Fruit fly (Drosophila melanogaster): ENCODE measurements around the gene yellow-k.

The yellow-k gene

DNA sequence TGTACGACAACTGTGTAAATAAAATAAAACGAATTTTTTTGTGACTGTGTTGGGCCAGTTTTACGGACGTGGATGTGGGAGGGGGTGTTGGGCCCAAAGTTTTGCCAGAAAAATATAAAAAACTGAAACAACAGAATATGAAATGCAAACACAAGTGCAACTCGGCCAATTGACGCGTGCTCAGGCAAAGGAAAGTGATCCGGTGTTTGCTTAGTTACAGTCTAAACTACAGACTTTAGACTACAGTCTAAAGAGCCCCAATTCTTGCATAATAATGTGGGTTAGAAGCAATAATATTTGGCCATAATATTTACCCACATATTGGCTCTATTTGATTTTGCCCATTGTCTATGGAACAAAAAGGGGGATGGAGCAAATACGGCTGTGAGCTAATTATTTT, 28.4 kb downstream of the yellow-k start (continued):
- TF ChIP-seq pan (optimal IDR thresholded peaks at IDR 0.05) (no peak), psq (GFP tag; optimal IDR thresholded peaks at IDR 0.05) (no peak), Jra (GFP tag; optimal IDR thresholded peaks at IDR 0.05) (no peak), Hr83 (GFP tag; optimal IDR thresholded peaks at IDR 0.05; ENCODE audit: poor library complexity, severe bottlenecking) (peak; percentile 42), sage (GFP tag; optimal IDR thresholded peaks at IDR 0.05) (no peak), HLH106 (tag; optimal IDR thresholded peaks at IDR 0.05) (no peak), GATAd (GFP tag; optimal IDR thresholded peaks at IDR 0.05) (no peak), brk (GFP tag; optimal IDR thresholded peaks at IDR 0.05) (peak; percentile 13), Dif (GFP tag; optimal IDR thresholded peaks at IDR 0.05; ENCODE audit: partially characterized antibody) (no peak)

DNA sequence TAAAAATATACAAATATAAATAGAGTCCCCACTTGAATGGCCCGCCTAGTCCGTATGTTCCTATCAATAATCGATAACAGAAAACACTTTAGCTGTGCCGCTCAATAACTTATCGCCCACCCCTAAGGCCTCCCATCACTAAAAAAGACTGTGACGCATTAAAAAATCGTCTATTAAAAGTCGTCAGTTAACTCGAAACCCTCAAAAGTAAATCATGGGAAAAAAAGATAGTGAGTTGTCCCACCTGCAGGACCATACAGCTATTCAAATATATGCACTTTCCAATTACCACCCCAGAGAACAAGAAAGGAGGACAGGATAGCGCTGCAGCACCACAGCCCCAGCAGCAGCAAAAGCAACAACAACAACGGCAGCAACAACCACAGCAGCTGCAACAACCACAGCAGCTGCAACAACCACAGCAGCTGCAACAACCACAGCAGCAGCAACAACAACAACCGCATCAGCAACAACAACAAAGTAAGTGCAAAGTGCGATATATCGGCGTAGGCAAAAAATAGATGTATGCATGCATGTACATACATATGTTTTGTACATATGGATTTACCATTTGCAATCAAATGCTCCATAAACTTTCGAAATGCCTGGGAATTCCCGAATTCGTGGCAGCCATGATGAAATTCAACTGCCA, 33.7 kb downstream of the yellow-k start, which contains the start of gene AGO2:
TSS of gene AGO2 (plus strand) at position 121 of the 652 bp plus-strand sequence.
- TF ChIP-seq Mio (GFP tag; optimal IDR thresholded peaks at IDR 0.05) (no peak), h (GFP tag; optimal IDR thresholded peaks at IDR 0.05) (peak; percentile 24), HLH106 (tag; optimal IDR thresholded peaks at IDR 0.05) (peak; percentile 13), N (GFP tag; optimal IDR thresholded peaks at IDR 0.05) (no peak), woc (GFP tag; optimal IDR thresholded peaks at IDR 0.05) (no peak), sage (GFP tag; optimal IDR thresholded peaks at IDR 0.05) (peak; percentile 35), CG9705 (GFP tag; optimal IDR thresholded peaks at IDR 0.05) (no peak), dl (GFP tag; optimal IDR thresholded peaks at IDR 0.05; ENCODE audit: insufficient read depth in 1 of 2, partially characterized antibody in 2 of 2) (peak in 1 of 2 experiments; percentile 7), CrebA (GFP tag; optimal IDR thresholded peaks at IDR 0.05; ENCODE audit: borderline replicate concordance) (no peak), pan (optimal IDR thresholded peaks at IDR 0.05) (no peak), psq (GFP tag; optimal IDR thresholded peaks at IDR 0.05) (no peak), fru (GFP tag; optimal IDR thresholded peaks at IDR 0.05) (peak; percentile 27), ey (GFP tag; optimal IDR thresholded peaks at IDR 0.05) (no peak), usp (GFP tag; optimal IDR thresholded peaks at IDR 0.05) (no peak), Rel (GFP tag; optimal IDR thresholded peaks at IDR 0.05) (no peak), Rel (tag; optimal IDR thresholded peaks at IDR 0.05) (peak; percentile 100), Hr83 (GFP tag; optimal IDR thresholded peaks at IDR 0.05; ENCODE audit: poor library complexity, severe bottlenecking) (peak; percentile 54), Myc (optimal IDR thresholded peaks at IDR 0.05) (peak; percentile 36), br (GFP tag; optimal IDR thresholded peaks at IDR 0.05) (peak; percentile 45), Jra (GFP tag; optimal IDR thresholded peaks at IDR 0.05) (peak; percentile 76), Hnf4 (GFP tag; optimal IDR thresholded peaks at IDR 0.05) (peak; percentile 65), Dfd (GFP tag; optimal IDR thresholded peaks at IDR 0.05) (peak; percentile 79), Sp1 (GFP tag; optimal IDR thresholded peaks at IDR 0.05) (peak; percentile 56)

DNA sequence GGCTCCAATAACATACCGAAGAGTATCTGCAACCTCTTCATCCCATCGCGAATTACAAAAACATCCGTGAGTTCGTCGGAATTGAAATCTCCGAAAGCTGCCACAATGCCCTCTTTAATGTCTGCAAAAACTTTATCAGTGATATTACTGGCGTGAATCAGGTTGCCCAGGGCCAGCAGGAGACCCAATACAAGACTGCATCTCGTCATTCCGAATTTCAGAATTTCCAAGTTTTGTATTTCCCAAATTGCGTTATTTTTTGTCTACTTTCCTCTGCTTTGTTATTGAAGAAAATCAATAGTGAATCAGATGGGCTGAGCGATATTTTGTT, 42.3 kb downstream of the yellow-k start:
- no peak for TF ChIP-seq Rel (GFP tag; optimal IDR thresholded peaks at IDR 0.05)
- peak; percentile 45 for TF ChIP-seq Rel (tag; optimal IDR thresholded peaks at IDR 0.05)
- no peak for TF ChIP-seq CG9705 (GFP tag; optimal IDR thresholded peaks at IDR 0.05)

DNA sequence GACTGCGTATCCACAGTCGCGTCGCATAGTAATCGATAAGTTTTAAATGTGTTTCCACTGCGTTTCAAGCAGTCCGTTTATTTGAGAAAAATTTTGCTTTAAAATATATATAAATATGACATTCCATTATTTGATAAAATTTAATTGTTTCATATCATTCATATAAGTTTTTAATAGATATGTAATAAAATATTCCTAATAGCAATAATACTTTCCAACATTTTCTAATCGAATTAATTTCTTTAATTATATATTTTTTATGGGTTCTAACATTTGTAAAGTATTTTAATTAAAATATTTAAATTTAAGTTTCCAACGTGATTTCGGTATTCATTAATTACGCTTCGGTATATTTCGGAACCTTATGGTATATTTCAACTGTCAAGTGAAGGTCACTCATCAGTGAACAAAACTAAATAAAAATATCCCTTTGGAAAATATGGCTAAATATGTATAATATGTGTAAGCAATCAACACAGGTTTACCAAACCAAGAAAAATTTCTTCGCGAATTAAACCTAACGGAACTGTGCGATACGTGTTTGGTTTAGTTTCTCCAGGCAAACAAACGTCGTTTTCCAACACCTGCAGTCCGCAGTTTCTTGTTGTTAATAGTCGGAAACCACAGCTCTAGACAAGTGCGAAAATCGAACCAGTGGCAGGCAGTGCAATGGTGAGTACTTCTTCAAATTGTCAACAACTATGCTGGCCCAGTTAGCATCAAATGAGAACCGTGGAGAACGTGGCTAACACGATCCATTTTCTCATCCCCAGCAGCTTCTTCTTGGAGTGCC, 42.8 kb downstream of the yellow-k start, which contains the start of the genes CG7739 and SCCRO:
TSS of gene CG7739 (minus strand) at position 8 of the 793 bp plus-strand sequence.
TSS of gene SCCRO (plus strand) at position 370 of the 793 bp plus-strand sequence.
- TF ChIP-seq jim (GFP tag; optimal IDR thresholded peaks at IDR 0.05) (peak; percentile 45), HLH106 (tag; optimal IDR thresholded peaks at IDR 0.05) (peak; percentile 70), br (GFP tag; optimal IDR thresholded peaks at IDR 0.05) (peak; percentile 30), OdsH (GFP tag; optimal IDR thresholded peaks at IDR 0.05) (peak; percentile 22), lola (GFP tag; optimal IDR thresholded peaks at IDR 0.05) (no peak), brk (GFP tag; optimal IDR thresholded peaks at IDR 0.05) (no peak), dmrt93B (GFP tag; optimal IDR thresholded peaks at IDR 0.05) (no peak), GATAd (GFP tag; optimal IDR thresholded peaks at IDR 0.05) (no peak), Jra (GFP tag; optimal IDR thresholded peaks at IDR 0.05) (no peak), Hnf4 (GFP tag; optimal IDR thresholded peaks at IDR 0.05) (peak; percentile 69), psq (GFP tag; optimal IDR thresholded peaks at IDR 0.05) (peak; percentile 38), sage (GFP tag; optimal IDR thresholded peaks at IDR 0.05) (no peak), pan (optimal IDR thresholded peaks at IDR 0.05) (no peak), sv (GFP tag; optimal IDR thresholded peaks at IDR 0.05) (no peak), Dif (GFP tag; optimal IDR thresholded peaks at IDR 0.05; ENCODE audit: partially characterized antibody) (no peak), rgr (GFP tag; optimal IDR thresholded peaks at IDR 0.05) (peak; percentile 65), Dfd (GFP tag; optimal IDR thresholded peaks at IDR 0.05) (no peak), woc (GFP tag; optimal IDR thresholded peaks at IDR 0.05) (no peak), Sp1 (GFP tag; optimal IDR thresholded peaks at IDR 0.05) (peak; percentile 41), dl (GFP tag; optimal IDR thresholded peaks at IDR 0.05; ENCODE audit: insufficient read depth in 1 of 2, partially characterized antibody in 2 of 2) (no peak), h (GFP tag; optimal IDR thresholded peaks at IDR 0.05) (peak; percentile 26), Abd-B (GFP tag; optimal IDR thresholded peaks at IDR 0.05) (no peak), Vsx2 (GFP tag; optimal IDR thresholded peaks at IDR 0.05; ENCODE audit: partially characterized antibody) (no peak), Hr83 (GFP tag; optimal IDR thresholded peaks at IDR 0.05; ENCODE audit: poor library complexity, severe bottlenecking) (peak; percentile 90), CrebA (GFP tag; optimal IDR thresholded peaks at IDR 0.05; ENCODE audit: borderline replicate concordance) (no peak), N (GFP tag; optimal IDR thresholded peaks at IDR 0.05) (no peak), ey (GFP tag; optimal IDR thresholded peaks at IDR 0.05) (no peak), Myc (optimal IDR thresholded peaks at IDR 0.05) (no peak), Hr78 (GFP tag; optimal IDR thresholded peaks at IDR 0.05) (no peak), dsf (GFP tag; optimal IDR thresholded peaks at IDR 0.05; ENCODE audit: borderline replicate concordance) (peak; percentile 11), Rel (GFP tag; optimal IDR thresholded peaks at IDR 0.05) (no peak), Rel (tag; optimal IDR thresholded peaks at IDR 0.05) (peak; percentile 22), Mio (GFP tag; optimal IDR thresholded peaks at IDR 0.05) (no peak), CG9705 (GFP tag; optimal IDR thresholded peaks at IDR 0.05) (peak; percentile 11), fru (GFP tag; optimal IDR thresholded peaks at IDR 0.05) (peak; percentile 3), usp (GFP tag; optimal IDR thresholded peaks at IDR 0.05) (no peak)
